Worm (Caenorhabditis elegans) whole organism, early embryonic: ENCODE data around the gene attf-4.

Experiments
- B0310.2 ChIP-seq: sonication (generic microtip); optimal IDR thresholded peaks from 2 replicates; lab custom pipeline; 2016; ENCODE audit warnings: mild to moderate bottlenecking, missing genetic modification characterization, missing compliant biosample characterization
- F13C5.2 ChIP-seq: sonication (generic microtip); optimal IDR thresholded peaks from 2 replicates; lab custom pipeline; 2017; ENCODE audit warnings: mild to moderate bottlenecking, missing genetic modification characterization, inconsistent platforms, missing compliant biosample characterization
- aly-1 ChIP-seq: sonication (generic microtip); optimal IDR thresholded peaks from 2 replicates; lab custom pipeline; 2016; ENCODE audit warnings: missing genetic modification characterization, missing compliant biosample characterization
- ama-1 ChIP-seq: fragments of 150-350 bp; optimal IDR thresholded peaks from 2 replicates; lab custom pipeline; 2014
- ceh-13 ChIP-seq: fragments of 200-800 bp; sonication (Bioruptor generic); optimal IDR thresholded peaks from 2 replicates; lab custom pipeline; 2018; ENCODE audit warnings: mild to moderate bottlenecking, missing genetic modification characterization, missing compliant biosample characterization
- ceh-36 ChIP-seq: sonication (generic microtip); optimal IDR thresholded peaks from 2 replicates; lab custom pipeline; 2016; ENCODE audit warnings: missing genetic modification characterization, inconsistent platforms, missing compliant biosample characterization
- ets-7 ChIP-seq: sonication (generic microtip); optimal IDR thresholded peaks from 2 replicates; lab custom pipeline; 2016; ENCODE audit warnings: missing genotype, missing genetic modification characterization, missing compliant biosample characterization
- flt-1 ChIP-seq: fragments of 200-800 bp; sonication (Bioruptor generic); IDR thresholded peaks from 2 replicates; pipeline ENCODE4 v1.3.6; 2022; ENCODE audit warnings: missing genetic modification characterization, missing compliant biosample characterization
- hmbx-1 ChIP-seq: sonication (generic microtip); optimal IDR thresholded peaks from 2 replicates; lab custom pipeline; 2016; ENCODE audit warnings: mild to moderate bottlenecking, missing genetic modification characterization, missing compliant biosample characterization
- hmg-4 ChIP-seq: fragments of 200-800 bp; sonication (Bioruptor generic); optimal IDR thresholded peaks from 2 replicates; lab custom pipeline; 2018; ENCODE audit warnings: mild to moderate bottlenecking, missing genetic modification characterization, missing compliant biosample characterization
- hnd-1 ChIP-seq: sonication (generic microtip); optimal IDR thresholded peaks from 2 replicates; lab custom pipeline; 2016; ENCODE audit warnings: missing genetic modification characterization, missing compliant biosample characterization
- pes-1 ChIP-seq: fragments of 200-800 bp; sonication (Bioruptor generic); IDR thresholded peaks from 2 replicates; pipeline ENCODE4 v1.3.6; 2022; ENCODE audit warnings: missing genetic modification reagents, missing genetic modification characterization, missing compliant biosample characterization
- scrt-1 ChIP-seq: fragments of 200-800 bp; sonication (Bioruptor generic); IDR thresholded peaks from 2 replicates; pipeline ENCODE4 v1.3.6; 2022; ENCODE audit warnings: missing genetic modification characterization, missing compliant biosample characterization
- sea-1 ChIP-seq: fragments of 200-800 bp; sonication (Bioruptor generic); conservative IDR thresholded peaks from 2 replicates; pipeline ENCODE4 v1.3.6; 2022; ENCODE audit warnings: missing genetic modification characterization, missing compliant biosample characterization
- tbx-11 ChIP-seq: fragments of 200-800 bp; sonication (Bioruptor generic); IDR thresholded peaks from 2 replicates; pipeline ENCODE4 v1.3.6; 2022; ENCODE audit warnings: missing genetic modification characterization, missing compliant biosample characterization
- tbx-37 ChIP-seq: fragments of 200-800 bp; sonication (Bioruptor generic); conservative IDR thresholded peaks from 2 replicates; pipeline ENCODE4 v1.3.6; 2022; ENCODE audit warnings: missing genetic modification reagents, missing genetic modification characterization, missing compliant biosample characterization
- tra-4 ChIP-seq: sonication (generic microtip); optimal IDR thresholded peaks from 2 replicates; lab custom pipeline; 2017; ENCODE audit warnings: missing genetic modification characterization, missing compliant biosample characterization

The attf-4 gene

ce11 chrIII:6105897-6106296, 25.5 kb downstream of the attf-4 start:
- TF ChIP-seq ceh-36 (tag; lab: Kevin White, UChicago) = no peak
- TF ChIP-seq tbx-11 (GFP tag; lab: Robert Waterston, UW) = no peak
- TF ChIP-seq scrt-1 (GFP tag; lab: Robert Waterston, UW) = no peak
- no peak for TF ChIP-seq hnd-1
- TF ChIP-seq ets-7 = no peak
- TF ChIP-seq B0310.2 = no peak
- no peak for TF ChIP-seq hmbx-1 (tag; lab: Kevin White, UChicago)
- no peak for TF ChIP-seq ama-1 (lab: Kevin White, UChicago)
- TF ChIP-seq F13C5.2 (tag; lab: Kevin White, UChicago) = no peak
- TF ChIP-seq hmg-4 = no peak

- TF ChIP-seq scrt-1 (GFP tag; lab: Robert Waterston, UW) (no peak), hnd-1 (no peak), aly-1 (tag; lab: Kevin White, UChicago) (no peak), sea-1 (GFP tag; lab: Robert Waterston, UW) (no peak), F13C5.2 (tag; lab: Kevin White, UChicago) (no peak), tra-4 (no peak), ets-7 (no peak), hmbx-1 (tag; lab: Kevin White, UChicago) (no peak)
These were observed 29.8 kb downstream of the attf-4 start for ce11 chrIII:6110187-6110586.

ce11 chrIII:6116281-6116886, 36.0 kb downstream of the attf-4 start, which contains the start of gene nmt-1:
nmt-1 (minus strand) TSS chrIII:6116331.
- TF ChIP-seq hmg-4 (no peak), B0310.2 (no peak), F13C5.2 (tag; lab: Kevin White, UChicago) (peak; percentile 41), aly-1 (tag; lab: Kevin White, UChicago) (no peak), pes-1 (GFP tag; lab: Robert Waterston, UW) (no peak)

ce11 chrIII:6116981-6117380, 36.6 kb downstream of the attf-4 start:
- no peak for TF ChIP-seq sea-1 (GFP tag; lab: Robert Waterston, UW)
- no peak for TF ChIP-seq ceh-13 (GFP tag; lab: Kevin White, UChicago)
- TF ChIP-seq F13C5.2 (tag; lab: Kevin White, UChicago) = no peak
- no peak for TF ChIP-seq tbx-37 (GFP tag; lab: Robert Waterston, UW)
- no peak for TF ChIP-seq B0310.2
- no peak for TF ChIP-seq ama-1 (lab: Kevin White, UChicago)
- TF ChIP-seq ceh-36 (tag; lab: Kevin White, UChicago) = no peak
- no peak for TF ChIP-seq tra-4
- TF ChIP-seq flt-1 (GFP tag; lab: Robert Waterston, UW) = no peak
- no peak for TF ChIP-seq ets-7
- TF ChIP-seq hmg-4 = no peak
- TF ChIP-seq hnd-1 = no peak

- TF ChIP-seq hmbx-1 (tag; lab: Kevin White, UChicago) (no peak), sea-1 (GFP tag; lab: Robert Waterston, UW) (no peak), aly-1 (tag; lab: Kevin White, UChicago) (no peak), B0310.2 (no peak), ceh-36 (tag; lab: Kevin White, UChicago) (no peak), pes-1 (GFP tag; lab: Robert Waterston, UW) (no peak), ceh-13 (GFP tag; lab: Kevin White, UChicago) (no peak), ama-1 (lab: Kevin White, UChicago) (no peak), tbx-37 (GFP tag; lab: Robert Waterston, UW) (no peak), ets-7 (no peak), hnd-1 (no peak), F13C5.2 (tag; lab: Kevin White, UChicago) (no peak), hmg-4 (no peak), tra-4 (no peak), tbx-11 (GFP tag; lab: Robert Waterston, UW) (no peak), flt-1 (GFP tag; lab: Robert Waterston, UW) (no peak), scrt-1 (GFP tag; lab: Robert Waterston, UW) (no peak)
These were observed 38.0 kb downstream of the attf-4 start, which contains the start of gene kin-18 for ce11 chrIII:6118320-6118719. kin-18 (plus strand) TSS chrIII:6118620.

- TF ChIP-seq hnd-1 (no peak), scrt-1 (GFP tag; lab: Robert Waterston, UW) (no peak), ama-1 (lab: Kevin White, UChicago) (no peak), pes-1 (GFP tag; lab: Robert Waterston, UW) (no peak)
These were observed 40.6 kb downstream of the attf-4 start for ce11 chrIII:6120990-6121389.

ce11 chrIII:6123647-6124046, 43.3 kb downstream of the attf-4 start:
- TF ChIP-seq sea-1 (GFP tag; lab: Robert Waterston, UW) (no peak), tbx-11 (GFP tag; lab: Robert Waterston, UW) (no peak), F13C5.2 (tag; lab: Kevin White, UChicago) (no peak), flt-1 (GFP tag; lab: Robert Waterston, UW) (no peak)

ce11 chrIII:6132068-6132467, 51.7 kb downstream of the attf-4 start:
- no peak for TF ChIP-seq F13C5.2 (tag; lab: Kevin White, UChicago)
- TF ChIP-seq tbx-11 (GFP tag; lab: Robert Waterston, UW) = no peak
- no peak for TF ChIP-seq ama-1 (lab: Kevin White, UChicago)
- TF ChIP-seq sea-1 (GFP tag; lab: Robert Waterston, UW) = no peak
- no peak for TF ChIP-seq ceh-13 (GFP tag; lab: Kevin White, UChicago)
- TF ChIP-seq scrt-1 (GFP tag; lab: Robert Waterston, UW) = no peak
- TF ChIP-seq hmg-4 = no peak
- no peak for TF ChIP-seq pes-1 (GFP tag; lab: Robert Waterston, UW)
- no peak for TF ChIP-seq hnd-1
- TF ChIP-seq ets-7 = no peak
- no peak for TF ChIP-seq flt-1 (GFP tag; lab: Robert Waterston, UW)
- no peak for TF ChIP-seq tbx-37 (GFP tag; lab: Robert Waterston, UW)
- TF ChIP-seq hmbx-1 (tag; lab: Kevin White, UChicago) = no peak
- no peak for TF ChIP-seq B0310.2
- no peak for TF ChIP-seq tra-4
- no peak for TF ChIP-seq ceh-36 (tag; lab: Kevin White, UChicago)
- TF ChIP-seq aly-1 (tag; lab: Kevin White, UChicago) = no peak
